Worm (Caenorhabditis elegans) whole organism, mixed stage, embryonic: ENCODE measurements around the gene R11D1.13.

Experiments used
- M03D4.4 ChIP-seq: sonication (generic microtip); optimal IDR thresholded peaks from 2 replicates; lab custom pipeline; 2017; ENCODE audit warnings: mild to moderate bottlenecking, missing genetic modification characterization, missing compliant biosample characterization
- bed-3 ChIP-seq: fragments of 200-800 bp; sonication (Bioruptor generic); optimal IDR thresholded peaks from 3 replicates; lab custom pipeline; 2018; ENCODE audit warnings: mild to moderate bottlenecking, missing genetic modification characterization, moderate library complexity, missing compliant biosample characterization
- blmp-1 ChIP-seq: fragments of 150-350 bp; optimal IDR thresholded peaks from 2 replicates; lab custom pipeline; 2014; ENCODE audit warnings: missing biosample characterization, missing genetic modification characterization
- ceh-39 ChIP-seq: fragments of 150-350 bp; optimal IDR thresholded peaks from 2 replicates; lab custom pipeline; 2014; ENCODE audit warnings: missing biosample characterization, missing genetic modification characterization
- ceh-43 ChIP-seq: fragments of 200-800 bp; sonication (Bioruptor generic); optimal IDR thresholded peaks from 2 replicates; lab custom pipeline; 2018; ENCODE audit warnings: mild to moderate bottlenecking, missing genetic modification characterization, moderate library complexity, missing compliant biosample characterization
- ces-1 ChIP-seq: fragments of 150-350 bp; optimal IDR thresholded peaks from 2 replicates; lab custom pipeline; 2014; ENCODE audit warnings: missing biosample characterization, missing genetic modification reagents, missing genetic modification characterization
- cnd-1 ChIP-seq: fragments of 200-800 bp; sonication (Bioruptor generic); optimal IDR thresholded peaks from 2 replicates; lab custom pipeline; 2018; ENCODE audit warnings: mild to moderate bottlenecking, missing genetic modification characterization, missing compliant biosample characterization
- drap-1 ChIP-seq: fragments of 200-800 bp; sonication (Bioruptor generic); optimal IDR thresholded peaks from 3 replicates; lab custom pipeline; 2018; ENCODE audit warnings: mild to moderate bottlenecking, missing genetic modification characterization, missing compliant biosample characterization
- elt-1 ChIP-seq: sonication (generic microtip); optimal IDR thresholded peaks from 2 replicates; lab custom pipeline; 2017; ENCODE audit warnings: missing genetic modification characterization, mild to moderate bottlenecking, missing compliant biosample characterization, antibody characterized with exemption, moderate library complexity, borderline replicate concordance; ENCODE audit not compliant: insufficient read depth
- elt-3 ChIP-seq: fragments of 150-350 bp; optimal IDR thresholded peaks from 2 replicates; lab custom pipeline; 2014; ENCODE audit warnings: missing biosample characterization, missing genetic modification characterization
- flh-1 ChIP-seq: fragments of 200-800 bp; sonication (Bioruptor generic); optimal IDR thresholded peaks from 2 replicates; lab custom pipeline; 2018; ENCODE audit warnings: mild to moderate bottlenecking, missing genetic modification characterization, moderate library complexity, missing compliant biosample characterization
- ham-2 ChIP-seq: fragments of 200-800 bp; sonication (Bioruptor generic); optimal IDR thresholded peaks from 2 replicates; lab custom pipeline; 2018; ENCODE audit warnings: mild to moderate bottlenecking, missing genetic modification characterization, missing compliant biosample characterization
- hlh-1 ChIP-seq: fragments of 150-350 bp; optimal IDR thresholded peaks from 2 replicates; lab custom pipeline; 2014; ENCODE audit warnings: missing biosample characterization, missing genetic modification reagents, missing genetic modification characterization
- lin-13 ChIP-seq: fragments of 150-350 bp; optimal IDR thresholded peaks from 2 replicates; lab custom pipeline; 2014; ENCODE audit warnings: missing biosample characterization, missing genetic modification characterization
- lin-32 ChIP-seq: fragments of 200-800 bp; sonication (Bioruptor generic); optimal IDR thresholded peaks from 2 replicates; lab custom pipeline; 2018; ENCODE audit warnings: mild to moderate bottlenecking, missing genetic modification characterization, missing compliant biosample characterization
- lsy-2 ChIP-seq: fragments of 150-350 bp; optimal IDR thresholded peaks from 2 replicates; lab custom pipeline; 2014; ENCODE audit warnings: missing biosample characterization, missing genetic modification characterization
- mab-5 ChIP-seq: fragments of 150-350 bp; optimal IDR thresholded peaks from 2 replicates; lab custom pipeline; 2014; ENCODE audit warnings: missing biosample characterization, missing genetic modification characterization
- mls-2 ChIP-seq: sonication (generic microtip); optimal IDR thresholded peaks from 2 replicates; lab custom pipeline; 2016; ENCODE audit warnings: mild to moderate bottlenecking, missing genetic modification characterization, moderate library complexity, missing compliant biosample characterization
- nhr-12 ChIP-seq: fragments of 150-350 bp; optimal IDR thresholded peaks from 2 replicates; lab custom pipeline; 2014; ENCODE audit warnings: missing biosample characterization, missing genetic modification characterization
- nhr-2 ChIP-seq: fragments of 150-350 bp; optimal IDR thresholded peaks from 2 replicates; lab custom pipeline; 2014; ENCODE audit warnings: missing biosample characterization, missing genetic modification characterization
- nhr-237 ChIP-seq: fragments of 150-350 bp; optimal IDR thresholded peaks from 2 replicates; lab custom pipeline; 2014; ENCODE audit warnings: missing biosample characterization, missing genetic modification characterization
- nhr-28 ChIP-seq: fragments of 150-350 bp; optimal IDR thresholded peaks from 2 replicates; lab custom pipeline; 2014; ENCODE audit warnings: missing biosample characterization, missing genetic modification characterization
- nhr-76 ChIP-seq: sonication (generic microtip); optimal IDR thresholded peaks from 2 replicates; lab custom pipeline; 2017; ENCODE audit warnings: missing biosample characterization, missing genetic modification characterization
- pha-4 ChIP-seq: fragments of 150-350 bp; optimal IDR thresholded peaks from 2 replicates; lab custom pipeline; 2018; ENCODE audit warnings: missing biosample characterization, missing genetic modification reagents, missing genetic modification characterization
- sem-2 ChIP-seq: fragments of 200-800 bp; sonication (Bioruptor generic); optimal IDR thresholded peaks from 2 replicates; lab custom pipeline; 2018; ENCODE audit warnings: mild to moderate bottlenecking, missing genetic modification characterization, missing compliant biosample characterization
- snpc-4 ChIP-seq: fragments of 150-350 bp; optimal IDR thresholded peaks from 2 replicates; lab custom pipeline; 2014; ENCODE audit warnings: missing biosample characterization, missing genetic modification characterization
- sptf-1 ChIP-seq: sonication (generic microtip); optimal IDR thresholded peaks from 2 replicates; lab custom pipeline; 2017; ENCODE audit warnings: mild to moderate bottlenecking, missing genetic modification characterization, moderate library complexity, missing compliant biosample characterization
- tbx-8 ChIP-seq: fragments of 200-800 bp; sonication (Bioruptor generic); optimal IDR thresholded peaks from 2 replicates; lab custom pipeline; 2018; ENCODE audit warnings: mild to moderate bottlenecking, missing genetic modification characterization, moderate library complexity, missing compliant biosample characterization
- unc-120 ChIP-seq: sonication (generic microtip); optimal IDR thresholded peaks from 2 replicates; lab custom pipeline; 2017; ENCODE audit warnings: missing genetic modification characterization, missing compliant biosample characterization; ENCODE audit not compliant: poor library complexity, severe bottlenecking
- unc-62 ChIP-seq: fragments of 150-350 bp; optimal IDR thresholded peaks from 2 replicates; lab custom pipeline; 2014; ENCODE audit warnings: missing biosample characterization, missing genetic modification reagents, missing genetic modification characterization
- zip-8 ChIP-seq: fragments of 150-350 bp; optimal IDR thresholded peaks from 2 replicates; lab custom pipeline; 2014; ENCODE audit warnings: missing biosample characterization, missing genetic modification characterization
- ztf-11 ChIP-seq: fragments of 150-350 bp; optimal IDR thresholded peaks from 2 replicates; lab custom pipeline; 2014; ENCODE audit warnings: missing biosample characterization, missing genetic modification characterization

R11D1.13 gene

DNA sequence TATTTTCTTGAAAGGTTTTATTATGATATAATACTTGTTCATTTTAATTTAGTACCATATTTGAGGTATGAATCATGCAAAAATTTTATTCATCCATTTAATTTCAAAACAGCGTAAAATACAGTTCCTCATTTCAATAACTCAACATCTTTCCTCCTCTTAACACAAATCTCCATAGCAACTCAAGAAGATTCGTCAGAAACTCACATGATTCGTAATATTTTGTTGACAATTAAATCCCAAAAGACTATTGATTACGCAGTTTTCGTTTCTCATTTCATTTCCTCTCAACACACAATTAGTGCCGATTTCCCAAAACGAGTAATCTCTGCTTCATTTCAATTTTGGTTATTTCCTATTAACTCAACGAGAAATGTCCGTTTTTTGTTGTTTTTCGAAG lies 18.6 kb upstream of the R11D1.13 start, which contains the start of gene R11D1.2:
TSS of gene R11D1.2 (plus strand) at position 301 of the 400 bp plus-strand sequence.
- no peak for TF ChIP-seq nhr-237
- TF ChIP-seq bed-3: no peak
- no peak for TF ChIP-seq nhr-28 (tag; lab: Kevin White, UChicago)
- TF ChIP-seq hlh-1: no peak
- no peak for TF ChIP-seq pha-4 (tag; lab: Kevin White, UChicago)

- no peak for TF ChIP-seq mls-2 (tag; lab: Kevin White, UChicago)
Observed at ce11 chrV:12711999-12712398, 15.0 kb upstream of the R11D1.13 start, which contains the start of gene R11D1.3. Gene R11D1.3 (minus strand): TSS chrV:12712099.

- TF ChIP-seq flh-1: no peak
- no peak for TF ChIP-seq ztf-11 (tag; lab: Kevin White, UChicago)
- TF ChIP-seq nhr-28 (tag; lab: Kevin White, UChicago): no peak
- TF ChIP-seq unc-120 (tag; lab: Kevin White, UChicago): no peak
- TF ChIP-seq drap-1 (GFP tag; lab: Kevin White, UChicago): no peak
- TF ChIP-seq snpc-4 (tag; lab: Kevin White, UChicago): no peak
Observed at ce11 chrV:12714120-12714519, 12.8 kb upstream of the R11D1.13 start, which contains the start of gene R11D1.4. Gene R11D1.4 (minus strand): TSS chrV:12714220.

DNA sequence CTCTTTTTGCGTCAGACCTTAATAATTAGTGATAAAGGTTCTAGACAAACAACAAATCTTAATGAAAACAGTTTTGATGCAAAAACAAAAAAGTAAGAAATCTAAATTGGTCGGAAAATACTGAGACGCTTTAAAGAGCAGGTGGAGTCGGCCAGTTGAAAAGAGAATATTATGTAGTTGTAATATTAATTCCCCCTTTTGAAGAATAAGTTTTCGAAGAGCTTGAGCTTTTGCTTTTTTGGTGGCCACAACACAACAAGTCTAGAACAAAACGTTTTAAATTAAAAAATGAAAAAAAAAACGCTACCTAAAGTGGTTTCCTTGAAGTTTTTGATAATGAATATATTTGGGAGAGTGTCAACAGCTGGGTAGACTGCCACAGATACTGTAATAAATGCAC lies 10.5 kb upstream of the R11D1.13 start, which contains the start of gene str-178:
TSS of gene str-178 (minus strand) at position 101 of the 400 bp plus-strand sequence.
- TF ChIP-seq nhr-12 (tag; lab: Kevin White, UChicago) (no peak), M03D4.4 (tag; lab: Kevin White, UChicago) (no peak), elt-3 (tag; lab: Kevin White, UChicago) (no peak), ceh-39 (tag; lab: Kevin White, UChicago) (no peak)

DNA sequence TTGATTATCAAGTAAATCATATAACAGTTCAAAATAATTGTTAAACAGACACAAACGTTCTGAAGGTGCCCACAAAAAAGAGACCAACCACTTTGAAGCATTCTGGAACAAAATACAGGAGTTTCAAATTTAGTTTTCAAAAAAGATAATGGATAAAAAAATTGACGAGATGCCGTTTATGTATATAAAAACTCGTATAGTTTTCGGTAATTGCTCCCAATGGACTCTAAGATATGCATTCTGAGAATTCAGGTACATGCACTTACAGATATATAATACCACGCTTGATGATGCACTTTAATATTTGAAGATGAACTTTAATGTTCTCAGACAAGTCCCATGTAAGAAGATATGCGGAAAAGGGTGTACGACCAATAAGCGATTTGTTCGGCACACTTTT lies 8.3 kb upstream of the R11D1.13 start, which contains the start of gene str-181:
TSS of gene str-181 (minus strand) at position 101 of the 400 bp plus-strand sequence.
- no peak for TF ChIP-seq ztf-11 (tag; lab: Kevin White, UChicago)
- TF ChIP-seq snpc-4 (tag; lab: Kevin White, UChicago): no peak
- no peak for TF ChIP-seq mab-5 (tag; lab: Kevin White, UChicago)
- no peak for TF ChIP-seq drap-1 (GFP tag; lab: Kevin White, UChicago)
- TF ChIP-seq flh-1: no peak
- no peak for TF ChIP-seq nhr-28 (tag; lab: Kevin White, UChicago)
- TF ChIP-seq blmp-1 (tag; lab: Kevin White, UChicago): no peak
- TF ChIP-seq sptf-1 (tag; lab: Kevin White, UChicago): no peak
- no peak for TF ChIP-seq lin-32
- TF ChIP-seq sem-2 (GFP tag; lab: Kevin White, UChicago): no peak
- no peak for TF ChIP-seq zip-8 (tag; lab: Kevin White, UChicago)
- no peak for TF ChIP-seq hlh-1
- TF ChIP-seq ces-1: no peak
- TF ChIP-seq lsy-2 (tag; lab: Kevin White, UChicago): no peak
- no peak for TF ChIP-seq ceh-43 (GFP tag; lab: Kevin White, UChicago)
- no peak for TF ChIP-seq tbx-8
- TF ChIP-seq ceh-39 (tag; lab: Kevin White, UChicago): no peak
- no peak for TF ChIP-seq elt-1 (tag; lab: Kevin White, UChicago)
- TF ChIP-seq, all 35 proteins: peak for 0

- no peak for TF ChIP-seq M03D4.4 (tag; lab: Kevin White, UChicago)
- TF ChIP-seq ces-1: no peak
- TF ChIP-seq snpc-4 (tag; lab: Kevin White, UChicago): no peak
- no peak for TF ChIP-seq nhr-12 (tag; lab: Kevin White, UChicago)
- TF ChIP-seq lsy-2 (tag; lab: Kevin White, UChicago): no peak
- TF ChIP-seq lin-13 (tag; lab: Kevin White, UChicago): no peak
- no peak for TF ChIP-seq nhr-76 (tag; lab: Kevin White, UChicago)
- TF ChIP-seq unc-62: no peak
- no peak for TF ChIP-seq mls-2 (tag; lab: Kevin White, UChicago)
- TF ChIP-seq nhr-2: no peak
- TF ChIP-seq ztf-11 (tag; lab: Kevin White, UChicago): no peak
- TF ChIP-seq cnd-1: no peak
- TF ChIP-seq nhr-237: no peak
- no peak for TF ChIP-seq elt-3 (tag; lab: Kevin White, UChicago)
- no peak for TF ChIP-seq ham-2
- no peak for TF ChIP-seq hlh-1
- TF ChIP-seq bed-3: no peak
Observed at ce11 chrV:12719713-12720112, 7.2 kb upstream of the R11D1.13 start, which contains the start of gene R11D1.7. Gene R11D1.7 (plus strand): TSS chrV:12720013.
